Worm (Caenorhabditis elegans): Measurements from ENCODE around the gene T01B7.5.

The T01B7.5 gene

ce11 chrII:8698828-8699227 lies 17.8 kb upstream of the T01B7.5 start, which contains the start of gene chdh-1:
TSS of gene chdh-1 (minus strand) at chrII:8698928.
- no peak for TF ChIP-seq T22C8.4 (GFP tag; IDR thresholded peaks at IDR 0.05)
- TF ChIP-seq med-1 (GFP tag; optimal IDR thresholded peaks at IDR 0.05; ENCODE audit: insufficient read depth) = no peak
- TF ChIP-seq ref-1 (GFP tag; conservative IDR thresholded peaks at IDR 0.05) = no peak
- TF ChIP-seq ztf-29 (GFP tag; IDR thresholded peaks at IDR 0.05) = no peak
- no peak for TF ChIP-seq tab-1 (GFP tag; IDR thresholded peaks at IDR 0.05)
- no peak for TF ChIP-seq cog-1 (tag; optimal IDR thresholded peaks at IDR 0.05)
- TF ChIP-seq ztf-23 (GFP tag; IDR thresholded peaks at IDR 0.05) = no peak
- no peak for TF ChIP-seq flt-1 (GFP tag; IDR thresholded peaks at IDR 0.05)
- no peak for TF ChIP-seq klf-2 (GFP tag; conservative IDR thresholded peaks at IDR 0.05)

- no peak for TF ChIP-seq med-1 (GFP tag; optimal IDR thresholded peaks at IDR 0.05; ENCODE audit: insufficient read depth)
- no peak for TF ChIP-seq T22C8.4 (GFP tag; IDR thresholded peaks at IDR 0.05)
- TF ChIP-seq ztf-23 (GFP tag; IDR thresholded peaks at IDR 0.05) = no peak
- TF ChIP-seq flt-1 (GFP tag; IDR thresholded peaks at IDR 0.05) = no peak
- no peak for TF ChIP-seq ztf-29 (GFP tag; IDR thresholded peaks at IDR 0.05)
- TF ChIP-seq ref-1 (GFP tag; conservative IDR thresholded peaks at IDR 0.05) = no peak
- no peak for TF ChIP-seq klf-2 (GFP tag; conservative IDR thresholded peaks at IDR 0.05)
- TF ChIP-seq cog-1 (tag; optimal IDR thresholded peaks at IDR 0.05) = no peak
- TF ChIP-seq tab-1 (GFP tag; IDR thresholded peaks at IDR 0.05) = no peak
Observed at ce11 chrII:8701059-8701458, 15.6 kb upstream of the T01B7.5 start.

- TF ChIP-seq ztf-29 (GFP tag; IDR thresholded peaks at IDR 0.05) (no peak), med-1 (GFP tag; optimal IDR thresholded peaks at IDR 0.05; ENCODE audit: insufficient read depth) (no peak), ztf-23 (GFP tag; IDR thresholded peaks at IDR 0.05) (no peak)
Observed at ce11 chrII:8701619-8702350, 14.8 kb upstream of the T01B7.5 start, which contains the start of gene sphk-1. TSS of gene sphk-1 (minus strand) at chrII:8701669.

ce11 chrII:8703729-8704128 lies 12.9 kb upstream of the T01B7.5 start, which contains the start of gene ceh-7:
TSS of gene ceh-7 (minus strand) at chrII:8703829.
- no peak for TF ChIP-seq flt-1 (GFP tag; IDR thresholded peaks at IDR 0.05)
- TF ChIP-seq ztf-23 (GFP tag; IDR thresholded peaks at IDR 0.05) = no peak
- no peak for TF ChIP-seq tab-1 (GFP tag; IDR thresholded peaks at IDR 0.05)
- TF ChIP-seq ztf-29 (GFP tag; IDR thresholded peaks at IDR 0.05) = no peak
- no peak for TF ChIP-seq med-1 (GFP tag; optimal IDR thresholded peaks at IDR 0.05; ENCODE audit: insufficient read depth)
- TF ChIP-seq klf-2 (GFP tag; conservative IDR thresholded peaks at IDR 0.05) = no peak
- TF ChIP-seq ref-1 (GFP tag; conservative IDR thresholded peaks at IDR 0.05) = no peak
- TF ChIP-seq cog-1 (tag; optimal IDR thresholded peaks at IDR 0.05) = no peak
- TF ChIP-seq T22C8.4 (GFP tag; IDR thresholded peaks at IDR 0.05) = no peak

ce11 chrII:8704413-8704874 lies 12.2 kb upstream of the T01B7.5 start, which contains the start of gene prx-5:
TSS of gene prx-5 (plus strand) at chrII:8704824.
- TF ChIP-seq ztf-23 (GFP tag; IDR thresholded peaks at IDR 0.05) (no peak), tab-1 (GFP tag; IDR thresholded peaks at IDR 0.05) (no peak), cog-1 (tag; optimal IDR thresholded peaks at IDR 0.05) (no peak), T22C8.4 (GFP tag; IDR thresholded peaks at IDR 0.05) (no peak), ref-1 (GFP tag; conservative IDR thresholded peaks at IDR 0.05) (no peak), med-1 (GFP tag; optimal IDR thresholded peaks at IDR 0.05; ENCODE audit: insufficient read depth) (no peak), flt-1 (GFP tag; IDR thresholded peaks at IDR 0.05) (no peak), klf-2 (GFP tag; conservative IDR thresholded peaks at IDR 0.05) (no peak), ztf-29 (GFP tag; IDR thresholded peaks at IDR 0.05) (no peak)

- TF ChIP-seq klf-2 (GFP tag; conservative IDR thresholded peaks at IDR 0.05) (no peak), ref-1 (GFP tag; conservative IDR thresholded peaks at IDR 0.05) (no peak), T22C8.4 (GFP tag; IDR thresholded peaks at IDR 0.05) (no peak), cog-1 (tag; optimal IDR thresholded peaks at IDR 0.05) (no peak), ztf-29 (GFP tag; IDR thresholded peaks at IDR 0.05) (no peak), med-1 (GFP tag; optimal IDR thresholded peaks at IDR 0.05; ENCODE audit: insufficient read depth) (no peak), flt-1 (GFP tag; IDR thresholded peaks at IDR 0.05) (no peak), tab-1 (GFP tag; IDR thresholded peaks at IDR 0.05) (no peak), ztf-23 (GFP tag; IDR thresholded peaks at IDR 0.05) (no peak)
Observed at ce11 chrII:8707024-8707423, 9.6 kb upstream of the T01B7.5 start, which contains the start of gene cup-16. TSS of gene cup-16 (plus strand) at chrII:8707155.

- no peak for TF ChIP-seq klf-2 (GFP tag; conservative IDR thresholded peaks at IDR 0.05)
- TF ChIP-seq ztf-29 (GFP tag; IDR thresholded peaks at IDR 0.05) = no peak
- no peak for TF ChIP-seq med-1 (GFP tag; optimal IDR thresholded peaks at IDR 0.05; ENCODE audit: insufficient read depth)
- TF ChIP-seq cog-1 (tag; optimal IDR thresholded peaks at IDR 0.05) = no peak
- no peak for TF ChIP-seq tab-1 (GFP tag; IDR thresholded peaks at IDR 0.05)
Observed at ce11 chrII:8710317-8710716, 6.3 kb upstream of the T01B7.5 start, which contains the start of gene srg-15. TSS of gene srg-15 (minus strand) at chrII:8710417.

ce11 chrII:8714913-8715447 lies 1.6 kb upstream of the T01B7.5 start, which contains the start of the genes rab-21 and T01B7.13:
TSS of gene rab-21 (minus strand) at chrII:8715013.
TSS of gene T01B7.13 (plus strand) at chrII:8715397.
- no peak for TF ChIP-seq klf-2 (GFP tag; conservative IDR thresholded peaks at IDR 0.05)
- no peak for TF ChIP-seq ztf-29 (GFP tag; IDR thresholded peaks at IDR 0.05)
- no peak for TF ChIP-seq ref-1 (GFP tag; conservative IDR thresholded peaks at IDR 0.05)
- no peak for TF ChIP-seq flt-1 (GFP tag; IDR thresholded peaks at IDR 0.05)
- TF ChIP-seq tab-1 (GFP tag; IDR thresholded peaks at IDR 0.05) = no peak
- TF ChIP-seq med-1 (GFP tag; optimal IDR thresholded peaks at IDR 0.05; ENCODE audit: insufficient read depth) = no peak
- no peak for TF ChIP-seq ztf-23 (GFP tag; IDR thresholded peaks at IDR 0.05)
- TF ChIP-seq T22C8.4 (GFP tag; IDR thresholded peaks at IDR 0.05) = no peak
- TF ChIP-seq cog-1 (tag; optimal IDR thresholded peaks at IDR 0.05) = no peak

- TF ChIP-seq cog-1 (tag; optimal IDR thresholded peaks at IDR 0.05) (no peak), ztf-23 (GFP tag; IDR thresholded peaks at IDR 0.05) (no peak), med-1 (GFP tag; optimal IDR thresholded peaks at IDR 0.05; ENCODE audit: insufficient read depth) (no peak), ztf-29 (GFP tag; IDR thresholded peaks at IDR 0.05) (no peak), flt-1 (GFP tag; IDR thresholded peaks at IDR 0.05) (no peak), T22C8.4 (GFP tag; IDR thresholded peaks at IDR 0.05) (no peak), klf-2 (GFP tag; conservative IDR thresholded peaks at IDR 0.05) (no peak), ref-1 (GFP tag; conservative IDR thresholded peaks at IDR 0.05) (no peak), tab-1 (GFP tag; IDR thresholded peaks at IDR 0.05) (no peak)
Observed at ce11 chrII:8717579-8717978, 951 bp downstream of the T01B7.5 start.
